Worm (Caenorhabditis elegans): ENCODE results near the gene K02F3.2.

ce11 chrIII:869869-870268 is 24.2 kb downstream of the K02F3.2 start, which contains the start of gene T24C4.2:
- TF ChIP-seq blmp-1 (tag; optimal IDR thresholded peaks at IDR 0.05), result no peak
- TF ChIP-seq egl-13 (tag; optimal IDR thresholded peaks at IDR 0.05), result no peak
- TF ChIP-seq sup-37 (GFP tag; optimal IDR thresholded peaks at IDR 0.05), result no peak
